Worm (Caenorhabditis elegans) whole organism, mixed stage, embryonic: ENCODE results near the gene F47B7.4.

Experiments used
- blmp-1 ChIP-seq: fragments of 150-350 bp; optimal IDR thresholded peaks from 2 replicates; lab custom pipeline; 2014; ENCODE audit warnings: missing biosample characterization, missing genetic modification characterization
- elt-1 ChIP-seq: sonication (generic microtip); optimal IDR thresholded peaks from 2 replicates; lab custom pipeline; 2017; ENCODE audit warnings: missing genetic modification characterization, mild to moderate bottlenecking, missing compliant biosample characterization, antibody characterized with exemption, moderate library complexity, borderline replicate concordance; ENCODE audit not compliant: insufficient read depth
- elt-3 ChIP-seq: fragments of 150-350 bp; optimal IDR thresholded peaks from 2 replicates; lab custom pipeline; 2014; ENCODE audit warnings: missing biosample characterization, missing genetic modification characterization
- nhr-28 ChIP-seq: fragments of 150-350 bp; optimal IDR thresholded peaks from 2 replicates; lab custom pipeline; 2014; ENCODE audit warnings: missing biosample characterization, missing genetic modification characterization
- pha-4 ChIP-seq: fragments of 150-350 bp; optimal IDR thresholded peaks from 2 replicates; lab custom pipeline; 2018; ENCODE audit warnings: missing biosample characterization, missing genetic modification reagents, missing genetic modification characterization
- unc-39 ChIP-seq: fragments of 150-350 bp; optimal IDR thresholded peaks from 2 replicates; lab custom pipeline; 2014; ENCODE audit warnings: missing biosample characterization, missing genetic modification characterization
- unc-62 ChIP-seq: fragments of 150-350 bp; optimal IDR thresholded peaks from 2 replicates; lab custom pipeline; 2014; ENCODE audit warnings: missing biosample characterization, missing genetic modification reagents, missing genetic modification characterization
- ztf-11 ChIP-seq: fragments of 150-350 bp; optimal IDR thresholded peaks from 2 replicates; lab custom pipeline; 2014; ENCODE audit warnings: missing biosample characterization, missing genetic modification characterization

ce11 chrX:3772405-3772804, 6.0 kb upstream of the F47B7.4 start, which contains the start of gene F47B7.2:
- no peak for TF ChIP-seq unc-62
- no peak for TF ChIP-seq unc-39 (tag; lab: Kevin White, UChicago)
- no peak for TF ChIP-seq pha-4
- no peak for TF ChIP-seq nhr-28 (tag; lab: Kevin White, UChicago)
- TF ChIP-seq elt-1 (tag; lab: Kevin White, UChicago): no peak
- TF ChIP-seq elt-3 (tag; lab: Kevin White, UChicago): no peak
- no peak for TF ChIP-seq blmp-1
- no peak for TF ChIP-seq ztf-11
